Fruit fly (Drosophila melanogaster): Measurements from ENCODE around the gene rg.

The rg gene

dm6 chrX:5041525-5042454 lies 43.8 kb upstream of the rg start (continued):
- no peak for TF ChIP-seq CG10462 (GFP tag; optimal IDR thresholded peaks at IDR 0.05)
- no peak for TF ChIP-seq her (GFP tag; optimal IDR thresholded peaks at IDR 0.05)
- TF ChIP-seq dmrt99B (tag; optimal IDR thresholded peaks at IDR 0.05): peak; percentile 74
- no peak for TF ChIP-seq Scr (GFP tag; IDR thresholded peaks at IDR 0.05; ENCODE audit: partially characterized antibody)
- no peak for TF ChIP-seq Hand (GFP tag; optimal IDR thresholded peaks at IDR 0.05)
- peak; percentile 30 for TF ChIP-seq D19B (GFP tag; optimal IDR thresholded peaks at IDR 0.05)
- no peak for TF ChIP-seq CG2202 (tag; optimal IDR thresholded peaks at IDR 0.05)
- no peak for TF ChIP-seq CG14965 (GFP tag; optimal IDR thresholded peaks at IDR 0.05; ENCODE audit: borderline replicate concordance)
- TF ChIP-seq Side (GFP tag; optimal IDR thresholded peaks at IDR 0.05): peak; percentile 10
- TF ChIP-seq CG1792 (GFP tag; optimal IDR thresholded peaks at IDR 0.05): no peak
- TF ChIP-seq ash1 (GFP tag; optimal IDR thresholded peaks at IDR 0.05): no peak
- peak; percentile 75 for TF ChIP-seq otp (GFP tag; IDR thresholded peaks at IDR 0.05)
- peak; percentile 75 for TF ChIP-seq CG15269 (tag; optimal IDR thresholded peaks at IDR 0.05)
- TF ChIP-seq schlank (tag; optimal IDR thresholded peaks at IDR 0.05): peak; percentile 26
- TF ChIP-seq crol (GFP tag; IDR thresholded peaks at IDR 0.05): no peak
- TF ChIP-seq Chrac-16 (GFP tag; optimal IDR thresholded peaks at IDR 0.05): peak; percentile 50
- TF ChIP-seq fu2 (GFP tag; optimal IDR thresholded peaks at IDR 0.05): no peak
- peak; percentile 76 for TF ChIP-seq CG2678 (tag; optimal IDR thresholded peaks at IDR 0.05)
- TF ChIP-seq pb (GFP tag; optimal IDR thresholded peaks at IDR 0.05): no peak
- peak; percentile 16 for TF ChIP-seq CG8281 (tag; optimal IDR thresholded peaks at IDR 0.05)
- TF ChIP-seq luna (GFP tag; optimal IDR thresholded peaks at IDR 0.05): no peak
- TF ChIP-seq CG15479 (GFP tag; optimal IDR thresholded peaks at IDR 0.05): no peak
- TF ChIP-seq CG16779 (GFP tag; IDR thresholded peaks at IDR 0.05): no peak; the same call in 1 of the 2 replicates
- no peak for TF ChIP-seq knrl (GFP tag; IDR thresholded peaks at IDR 0.05; ENCODE audit: partially characterized antibody)
- peak; percentile 60 for TF ChIP-seq CG13424 (tag; optimal IDR thresholded peaks at IDR 0.05)
- peak; percentile 36 for TF ChIP-seq sqz (GFP tag; optimal IDR thresholded peaks at IDR 0.05)
- TF ChIP-seq BtbVII (GFP tag; optimal IDR thresholded peaks at IDR 0.05): peak; percentile 44
- TF ChIP-seq MESR4 (GFP tag; optimal IDR thresholded peaks at IDR 0.05): no peak
- TF ChIP-seq CG11247 (GFP tag; IDR thresholded peaks at IDR 0.05): no peak
- TF ChIP-seq CG16813 (GFP tag; IDR thresholded peaks at IDR 0.05; ENCODE audit: partially characterized antibody): no peak
- no peak for TF ChIP-seq HLH4C (GFP tag; IDR thresholded peaks at IDR 0.05; ENCODE audit: partially characterized antibody)
- no peak for TF ChIP-seq CG10959 (GFP tag; IDR thresholded peaks at IDR 0.05)
- no peak for TF ChIP-seq CG15073 (GFP tag; optimal IDR thresholded peaks at IDR 0.05)
- TF ChIP-seq row (GFP tag; IDR thresholded peaks at IDR 0.05): peak; percentile 85
- no peak for TF ChIP-seq repo (GFP tag; optimal IDR thresholded peaks at IDR 0.05)
- peak; percentile 15 for TF ChIP-seq gro (GFP tag; optimal IDR thresholded peaks at IDR 0.05)
- TF ChIP-seq MBD-R2 (GFP tag; IDR thresholded peaks at IDR 0.05): peak; percentile 41; the same call in 1 of the 2 replicates
- TF ChIP-seq CG10366 (GFP tag; IDR thresholded peaks at IDR 0.05): peak; percentile 82
- TF ChIP-seq CG1647 (GFP tag; optimal IDR thresholded peaks at IDR 0.05): no peak
- TF ChIP-seq CG8924 (tag; optimal IDR thresholded peaks at IDR 0.05): peak; percentile 60
- no peak for TF ChIP-seq tna (GFP tag; IDR thresholded peaks at IDR 0.05; ENCODE audit: partially characterized antibody)
- no peak for TF ChIP-seq Mad (GFP tag; optimal IDR thresholded peaks at IDR 0.05)
- TF ChIP-seq CG5180 (GFP tag; optimal IDR thresholded peaks at IDR 0.05): no peak
- TF ChIP-seq CG10321 (GFP tag; IDR thresholded peaks at IDR 0.05): 0 out of 2 replicates have a peak, but pooled peaks have one; percentile 35
- no peak for TF ChIP-seq CG7786 (GFP tag; optimal IDR thresholded peaks at IDR 0.05)
- TF ChIP-seq Adf1 (GFP tag; IDR thresholded peaks at IDR 0.05): peak; percentile 44
- TF ChIP-seq ab (GFP tag; optimal IDR thresholded peaks at IDR 0.05): no peak
- peak; percentile 48 for TF ChIP-seq tio (GFP tag; optimal IDR thresholded peaks at IDR 0.05)
- TF ChIP-seq CG1529 (GFP tag; optimal IDR thresholded peaks at IDR 0.05): no peak

All from whole organism, embryonic.